Fruit fly (Drosophila melanogaster): ENCODE results near the gene AsnS.

Gene AsnS

DNA sequence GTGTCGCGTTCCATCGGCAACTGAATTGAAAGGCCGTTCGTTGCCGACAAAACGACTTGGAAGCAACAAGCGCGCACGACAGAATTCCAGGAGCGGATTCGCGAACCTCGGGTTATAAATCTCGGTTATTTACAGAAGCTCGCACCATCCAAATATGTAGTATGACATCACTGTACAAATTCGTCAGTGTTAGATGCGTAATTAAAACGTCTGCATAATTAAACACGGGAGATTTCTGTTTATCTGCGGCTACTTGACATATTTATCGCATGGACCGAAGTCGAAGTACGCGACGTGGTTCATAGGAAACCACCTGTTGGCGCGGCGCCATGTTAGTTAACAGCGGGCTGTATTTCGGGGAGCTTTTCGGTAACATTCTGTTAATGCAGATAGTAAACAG, 1.0 kb upstream of the AsnS start, which contains the start of gene Ac78C (continued):
- TF ChIP-seq Bteb2 (GFP tag; optimal IDR thresholded peaks at IDR 0.05) = peak; percentile 72
- peak; percentile 65 for TF ChIP-seq CG31224 (GFP tag; IDR thresholded peaks at IDR 0.05)
- peak; percentile 92 for TF ChIP-seq schlank (tag; optimal IDR thresholded peaks at IDR 0.05)
- TF ChIP-seq BtbVII (GFP tag; optimal IDR thresholded peaks at IDR 0.05) = peak; percentile 90
- peak; percentile 77 for TF ChIP-seq Hsf (GFP tag; optimal IDR thresholded peaks at IDR 0.05)
- TF ChIP-seq CG6175 (GFP tag; IDR thresholded peaks at IDR 0.05) = peak; percentile 82; the same call in 2 of the 3 replicates
- peak; percentile 77 for TF ChIP-seq Nf-YC (tag; optimal IDR thresholded peaks at IDR 0.05)
- peak; percentile 14 for TF ChIP-seq MESR4 (GFP tag; optimal IDR thresholded peaks at IDR 0.05)
- TF ChIP-seq tup (GFP tag; optimal IDR thresholded peaks at IDR 0.05) = peak; percentile 64
- TF ChIP-seq sc (optimal IDR thresholded peaks at IDR 0.05) = no peak
- TF ChIP-seq sc (GFP tag; optimal IDR thresholded peaks at IDR 0.05) = no peak
- no peak for TF ChIP-seq CG2202 (tag; optimal IDR thresholded peaks at IDR 0.05)
- peak; percentile 42 for TF ChIP-seq cato (GFP tag; optimal IDR thresholded peaks at IDR 0.05; ENCODE audit: borderline replicate concordance)
- TF ChIP-seq CG14441 (GFP tag; IDR thresholded peaks at IDR 0.05) = peak; percentile 89
- TF ChIP-seq CG13296 (GFP tag; optimal IDR thresholded peaks at IDR 0.05) = peak; percentile 96
- peak; percentile 88 for TF ChIP-seq luna (GFP tag; optimal IDR thresholded peaks at IDR 0.05)
- TF ChIP-seq Chrac-16 (GFP tag; optimal IDR thresholded peaks at IDR 0.05) = peak; percentile 69
- TF ChIP-seq sens-2 (GFP tag; IDR thresholded peaks at IDR 0.05) = peak; percentile 45; the same call in 1 of the 2 replicates
- TF ChIP-seq CG17612 (GFP tag; IDR thresholded peaks at IDR 0.05) = 0 out of 2 replicates have a peak, but pooled peaks have one; percentile 19
- TF ChIP-seq CTCF (GFP tag; optimal IDR thresholded peaks at IDR 0.05) = peak; percentile 47
- TF ChIP-seq CG2120 (GFP tag; optimal IDR thresholded peaks at IDR 0.05) = peak; percentile 95
- TF ChIP-seq CG2678 (tag; optimal IDR thresholded peaks at IDR 0.05) = peak; percentile 91
- no peak for TF ChIP-seq CG1832 (GFP tag; optimal IDR thresholded peaks at IDR 0.05)
- peak; percentile 93 for TF ChIP-seq slbo (GFP tag; IDR thresholded peaks at IDR 0.05)
- peak; percentile 82; the same call in 2 of the 3 replicates for TF ChIP-seq so (GFP tag; IDR thresholded peaks at IDR 0.05)
- TF ChIP-seq fd96Cb (tag; optimal IDR thresholded peaks at IDR 0.05) = peak; percentile 74
- TF ChIP-seq nom (GFP tag; optimal IDR thresholded peaks at IDR 0.05) = no peak
- TF ChIP-seq CG5953 (GFP tag; IDR thresholded peaks at IDR 0.05) = peak; percentile 67
- TF ChIP-seq gfzf (GFP tag; optimal IDR thresholded peaks at IDR 0.05) = no peak
- no peak for TF ChIP-seq D19A (tag; optimal IDR thresholded peaks at IDR 0.05)
- peak; percentile 24; the same call in 1 of the 3 replicates for TF ChIP-seq CG34224 (GFP tag; IDR thresholded peaks at IDR 0.05; ENCODE audit: partially characterized antibody)
- TF ChIP-seq CkIIα-i1 (GFP tag; IDR thresholded peaks at IDR 0.05) = peak; percentile 35; the same call in 1 of the 2 replicates
- TF ChIP-seq chm (GFP tag; IDR thresholded peaks at IDR 0.05) = peak; percentile 67; the same call in 1 of the 2 replicates
- peak; percentile 37 for TF ChIP-seq CG7271 (tag; optimal IDR thresholded peaks at IDR 0.05)
- peak; percentile 90 for TF ChIP-seq pb (GFP tag; optimal IDR thresholded peaks at IDR 0.05)
- peak; percentile 67 for TF ChIP-seq sima (GFP tag; optimal IDR thresholded peaks at IDR 0.05)
- TF ChIP-seq MBD-R2 (GFP tag; IDR thresholded peaks at IDR 0.05) = no peak; the same call in none of the 2 replicates
- peak; percentile 78 for TF ChIP-seq CG6689 (GFP tag; IDR thresholded peaks at IDR 0.05)
- TF ChIP-seq h (optimal IDR thresholded peaks at IDR 0.05) = no peak
- TF ChIP-seq jing (GFP tag; optimal IDR thresholded peaks at IDR 0.05) = peak; percentile 55
- TF ChIP-seq slou (GFP tag; optimal IDR thresholded peaks at IDR 0.05) = peak; percentile 48
- peak; percentile 83 for TF ChIP-seq NK7.1 (GFP tag; optimal IDR thresholded peaks at IDR 0.05)
- peak; percentile 83 for TF ChIP-seq CG10366 (GFP tag; IDR thresholded peaks at IDR 0.05)
- no peak for TF ChIP-seq prd (optimal IDR thresholded peaks at IDR 0.05)
- peak; percentile 81 for TF ChIP-seq prd (GFP tag; IDR thresholded peaks at IDR 0.05)
- peak; percentile 87 for TF ChIP-seq Aef1 (GFP tag; IDR thresholded peaks at IDR 0.05)
- peak; percentile 68 for TF ChIP-seq CG30403 (GFP tag; optimal IDR thresholded peaks at IDR 0.05)
- peak; percentile 72 for TF ChIP-seq Adf1 (GFP tag; IDR thresholded peaks at IDR 0.05)
- TF ChIP-seq CG30020 (tag; optimal IDR thresholded peaks at IDR 0.05) = no peak
- peak; percentile 77 for TF ChIP-seq fu2 (GFP tag; optimal IDR thresholded peaks at IDR 0.05)
- TF ChIP-seq Hey (tag; optimal IDR thresholded peaks at IDR 0.05) = peak; percentile 82
- peak; percentile 90 for TF ChIP-seq Gug (GFP tag; IDR thresholded peaks at IDR 0.05)
- peak; percentile 64 for TF ChIP-seq ap (GFP tag; IDR thresholded peaks at IDR 0.05)
